Fruit fly (Drosophila melanogaster): ENCODE results near the gene dbr.
A peak's percentile ranks its signal among the peaks of the same experiment; 100 is the strongest.

The dbr gene

DNA sequence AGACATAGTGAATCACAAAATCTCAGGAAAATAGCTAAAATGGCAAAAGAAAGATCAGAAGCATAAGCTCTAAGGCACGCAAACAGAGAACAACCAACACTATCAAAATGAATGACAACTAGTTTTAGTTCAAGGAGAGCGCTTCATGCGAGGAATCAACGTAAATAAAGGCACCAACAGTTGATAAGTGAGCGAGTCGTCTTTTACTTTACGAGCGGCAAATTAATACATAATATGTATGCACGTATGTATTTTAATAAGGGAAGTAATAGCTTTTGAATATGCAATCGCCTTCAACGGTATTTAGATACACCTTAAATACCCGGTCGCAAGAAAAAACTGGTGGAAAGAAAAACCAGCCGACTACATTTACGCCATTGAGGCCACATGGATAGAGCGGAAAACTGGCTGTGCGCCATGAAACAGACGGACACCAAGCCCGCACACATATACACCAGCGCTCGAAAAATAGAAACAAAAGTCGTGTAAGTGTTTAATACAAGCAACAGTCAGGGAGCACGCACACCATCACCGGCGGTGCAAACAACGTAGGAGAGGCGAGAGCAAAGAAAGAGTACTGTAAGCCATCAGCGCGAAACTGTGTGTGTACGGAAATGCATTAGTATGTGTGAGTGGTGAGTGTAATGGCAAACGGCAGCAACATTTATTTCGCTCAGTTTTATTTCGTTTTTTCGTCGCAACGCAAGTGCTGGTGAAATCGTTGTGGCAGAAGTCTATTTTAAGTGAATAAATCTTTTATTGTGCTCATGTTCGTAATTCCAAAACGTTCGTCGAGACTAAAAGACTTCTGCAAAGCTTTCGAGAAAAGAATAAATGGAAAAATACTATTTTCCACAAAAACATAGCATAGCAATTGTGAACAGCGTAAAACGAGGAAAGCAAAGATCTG, at the start of gene dbr:
Gene dbr (plus strand): TSS at position 114 of the 910 bp plus-strand sequence.
- TF ChIP-seq tai (GFP tag; optimal IDR thresholded peaks at IDR 0.05) (peak; percentile 44), ey (GFP tag; optimal IDR thresholded peaks at IDR 0.05) (no peak), Hr83 (GFP tag; optimal IDR thresholded peaks at IDR 0.05; ENCODE audit: poor library complexity, severe bottlenecking) (peak; percentile 47), CG9705 (GFP tag; optimal IDR thresholded peaks at IDR 0.05) (no peak), pan (optimal IDR thresholded peaks at IDR 0.05) (no peak), fru (GFP tag; optimal IDR thresholded peaks at IDR 0.05) (no peak), jim (GFP tag; optimal IDR thresholded peaks at IDR 0.05) (no peak), usp (GFP tag; optimal IDR thresholded peaks at IDR 0.05) (no peak), OdsH (GFP tag; optimal IDR thresholded peaks at IDR 0.05) (peak; percentile 13), h (GFP tag; optimal IDR thresholded peaks at IDR 0.05) (no peak), brk (GFP tag; optimal IDR thresholded peaks at IDR 0.05) (peak; percentile 47), Jra (GFP tag; optimal IDR thresholded peaks at IDR 0.05) (peak; percentile 28), Vsx2 (GFP tag; optimal IDR thresholded peaks at IDR 0.05; ENCODE audit: partially characterized antibody) (no peak), Hnf4 (GFP tag; optimal IDR thresholded peaks at IDR 0.05) (peak; percentile 25), dl (GFP tag; optimal IDR thresholded peaks at IDR 0.05; ENCODE audit: insufficient read depth in 1 of 2, partially characterized antibody in 2 of 2) (peak; percentile 78 to 88), Sp1 (GFP tag; optimal IDR thresholded peaks at IDR 0.05) (peak; percentile 55), Myc (optimal IDR thresholded peaks at IDR 0.05) (no peak), HLH106 (tag; optimal IDR thresholded peaks at IDR 0.05) (peak; percentile 10), Mio (GFP tag; optimal IDR thresholded peaks at IDR 0.05) (no peak), Dif (GFP tag; optimal IDR thresholded peaks at IDR 0.05; ENCODE audit: partially characterized antibody) (peak; percentile 86), woc (GFP tag; optimal IDR thresholded peaks at IDR 0.05) (no peak), CrebA (GFP tag; optimal IDR thresholded peaks at IDR 0.05; ENCODE audit: borderline replicate concordance) (peak; percentile 62), rgr (GFP tag; optimal IDR thresholded peaks at IDR 0.05) (no peak), sv (GFP tag; optimal IDR thresholded peaks at IDR 0.05) (no peak), lola (GFP tag; optimal IDR thresholded peaks at IDR 0.05) (no peak), CG32264 (GFP tag; optimal IDR thresholded peaks at IDR 0.05) (no peak), Abd-B (GFP tag; optimal IDR thresholded peaks at IDR 0.05) (no peak), Rel (GFP tag; optimal IDR thresholded peaks at IDR 0.05) (peak; percentile 82), Rel (tag; optimal IDR thresholded peaks at IDR 0.05) (no peak), N (GFP tag; optimal IDR thresholded peaks at IDR 0.05) (peak; percentile 84), psq (GFP tag; optimal IDR thresholded peaks at IDR 0.05) (peak; percentile 80), br (GFP tag; optimal IDR thresholded peaks at IDR 0.05) (no peak), Dfd (GFP tag; optimal IDR thresholded peaks at IDR 0.05) (no peak), foxo (GFP tag; optimal IDR thresholded peaks at IDR 0.05) (peak in 1 of 2 experiments; percentile 20), Hr78 (GFP tag; optimal IDR thresholded peaks at IDR 0.05) (no peak), GATAd (GFP tag; optimal IDR thresholded peaks at IDR 0.05) (no peak), dmrt93B (GFP tag; optimal IDR thresholded peaks at IDR 0.05) (no peak), sage (GFP tag; optimal IDR thresholded peaks at IDR 0.05) (no peak), dsf (GFP tag; optimal IDR thresholded peaks at IDR 0.05; ENCODE audit: borderline replicate concordance) (peak; percentile 3)

- peak; percentile 21 for TF ChIP-seq psq (GFP tag; optimal IDR thresholded peaks at IDR 0.05)
Observed at dm6 chr2L:16712-17111, 49.6 kb upstream of the dbr start.

DNA sequence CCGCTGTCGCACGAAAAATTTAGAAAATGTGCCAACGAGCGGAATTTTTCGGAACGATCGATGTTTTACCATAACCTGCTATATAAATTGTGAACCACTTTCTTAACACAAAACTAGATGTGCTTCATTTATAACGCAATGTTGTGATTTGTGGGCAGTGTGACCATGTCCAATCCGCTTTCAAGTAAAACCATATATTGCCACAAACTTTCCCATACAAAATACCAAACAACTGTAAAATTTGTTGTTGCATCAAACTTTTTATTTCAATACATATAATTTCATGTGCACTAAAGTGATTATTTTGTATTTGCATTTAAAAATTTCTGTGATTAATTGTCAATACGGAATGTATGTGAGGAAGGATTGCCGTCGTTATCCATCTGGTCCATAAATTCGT, 44.7 kb upstream of the dbr start:
- TF ChIP-seq sv (GFP tag; optimal IDR thresholded peaks at IDR 0.05) (no peak), Myc (optimal IDR thresholded peaks at IDR 0.05) (peak; percentile 4)

Data from whole organism, wandering third instar larva.